Worm (Caenorhabditis elegans) whole organism, young adult: Measurements from ENCODE around the gene T05H10.1.

Source experiments
- B0035.1 ChIP-seq: sonication (generic microtip); optimal IDR thresholded peaks from 2 replicates; lab custom pipeline; 2016; ENCODE audit warnings: missing genetic modification characterization, mild to moderate bottlenecking, missing compliant biosample characterization, missing genotype, missing genetic modification reagents
- C06A6.2 ChIP-seq: fragments of 200-800 bp; sonication (Bioruptor generic); conservative IDR thresholded peaks from 2 replicates; pipeline ENCODE4 v1.3.6; 2022; ENCODE audit warnings: missing genetic modification characterization, missing compliant biosample characterization
- D2030.7 ChIP-seq: fragments of 200-800 bp; sonication (Bioruptor generic); IDR thresholded peaks from 2 replicates; pipeline ENCODE4 v1.3.6; 2022; ENCODE audit warnings: missing genetic modification reagents, missing genetic modification characterization, missing compliant biosample characterization
- F22D6.2 ChIP-seq: sonication (generic microtip); optimal IDR thresholded peaks from 2 replicates; lab custom pipeline; 2016; ENCODE audit warnings: mild to moderate bottlenecking, missing genetic modification characterization, missing compliant biosample characterization
- F23B12.7 ChIP-seq: sonication (generic microtip); optimal IDR thresholded peaks from 2 replicates; lab custom pipeline; 2017; ENCODE audit warnings: missing genetic modification characterization, mild to moderate bottlenecking, missing compliant biosample characterization, antibody characterized with exemption, moderate library complexity; ENCODE audit not compliant: insufficient read depth
- F33H1.4 ChIP-seq: fragments of 200-800 bp; sonication (Bioruptor generic); IDR thresholded peaks from 2 replicates; pipeline ENCODE4 v1.3.6; 2022; ENCODE audit warnings: missing genetic modification reagents, missing genetic modification characterization, missing compliant biosample characterization
- F39B2.1 ChIP-seq: fragments of 200-800 bp; sonication (Bioruptor generic); IDR thresholded peaks from 2 replicates; pipeline ENCODE4 v1.3.6; 2022; ENCODE audit warnings: missing genetic modification reagents, missing genetic modification characterization, missing compliant biosample characterization
- T07F8.4 ChIP-seq: sonication (generic microtip); optimal IDR thresholded peaks from 2 replicates; lab custom pipeline; 2016; ENCODE audit warnings: mild to moderate bottlenecking, missing genetic modification characterization, moderate library complexity, missing compliant biosample characterization
- T26A5.8 ChIP-seq: sonication (generic microtip); optimal IDR thresholded peaks from 2 replicates; lab custom pipeline; 2016; ENCODE audit warnings: missing genetic modification characterization, missing compliant biosample characterization
- Y56A3A.18 ChIP-seq: fragments of 200-800 bp; sonication (Bioruptor generic); IDR thresholded peaks from 2 replicates; pipeline ENCODE4 v1.3.6; 2022; ENCODE audit warnings: missing genetic modification reagents, missing genetic modification characterization, missing compliant biosample characterization
- Y67H2A.10 ChIP-seq: fragments of 200-800 bp; sonication (Bioruptor generic); conservative IDR thresholded peaks from 2 replicates; pipeline ENCODE4 v1.3.6; 2022; ENCODE audit warnings: missing genetic modification reagents, missing genetic modification characterization, missing compliant biosample characterization
- akir-1 ChIP-seq: fragments of 200-800 bp; sonication (Bioruptor generic); optimal IDR thresholded peaks from 2 replicates; lab custom pipeline; 2018; ENCODE audit warnings: mild to moderate bottlenecking, missing genetic modification characterization, moderate library complexity, missing compliant biosample characterization
- ama-1 ChIP-seq, 3 experiments: fragments of 150-350 bp in 1 of 3; sonication (generic microtip) in 2 of 3; optimal IDR thresholded peaks; 2 replicates each; lab custom pipeline; 2014 to 2018; ENCODE audit warnings: missing biosample characterization in 2 of 3, missing genetic modification characterization in 2 of 3, missing genetic modification reagents in 2 of 3
- aptf-3 ChIP-seq: fragments of 200-800 bp; sonication (Bioruptor generic); IDR thresholded peaks from 2 replicates; pipeline ENCODE4 v1.3.6; 2022; ENCODE audit warnings: missing genetic modification characterization, missing compliant biosample characterization
- attf-3 ChIP-seq: fragments of 200-800 bp; sonication (Bioruptor generic); conservative IDR thresholded peaks from 2 replicates; pipeline ENCODE4 v1.3.6; 2022; ENCODE audit warnings: missing genetic modification reagents, missing genetic modification characterization, missing compliant biosample characterization
- bed-1 ChIP-seq: fragments of 200-800 bp; sonication (Bioruptor generic); IDR thresholded peaks from 2 replicates; pipeline ENCODE4 v1.3.6; 2022; ENCODE audit warnings: missing genetic modification reagents, missing genetic modification characterization, missing compliant biosample characterization
- bed-2 ChIP-seq: fragments of 200-800 bp; sonication (Bioruptor generic); IDR thresholded peaks from 2 replicates; pipeline ENCODE4 v1.3.6; 2022; ENCODE audit warnings: missing genetic modification reagents, missing genetic modification characterization, missing compliant biosample characterization
- ccch-3 ChIP-seq: fragments of 200-800 bp; sonication (Bioruptor generic); optimal IDR thresholded peaks from 2 replicates; lab custom pipeline; 2018; ENCODE audit warnings: mild to moderate bottlenecking, missing genetic modification characterization, missing compliant biosample characterization
- ceh-100 ChIP-seq: fragments of 200-800 bp; sonication (Bioruptor generic); IDR thresholded peaks from 2 replicates; pipeline ENCODE4 v1.3.6; 2022; ENCODE audit warnings: missing genetic modification reagents, missing genetic modification characterization, missing compliant biosample characterization
- ceh-91 ChIP-seq: fragments of 200-800 bp; sonication (Bioruptor generic); IDR thresholded peaks from 2 replicates; pipeline ENCODE4 v1.3.6; 2022; ENCODE audit warnings: missing genetic modification reagents, missing genetic modification characterization, missing compliant biosample characterization
- chd-7 ChIP-seq: sonication (generic microtip); optimal IDR thresholded peaks from 2 replicates; lab custom pipeline; 2016; ENCODE audit warnings: mild to moderate bottlenecking, missing genetic modification characterization, moderate library complexity, missing compliant biosample characterization
- dox-1 ChIP-seq: fragments of 200-800 bp; sonication (Bioruptor generic); IDR thresholded peaks from 2 replicates; pipeline ENCODE4 v1.3.6; 2022; ENCODE audit warnings: missing genetic modification reagents, missing genetic modification characterization, missing compliant biosample characterization
- efl-1 ChIP-seq: fragments of 150-350 bp; optimal IDR thresholded peaks from 2 replicates; lab custom pipeline; 2014; ENCODE audit warnings: missing biosample characterization, missing genetic modification reagents, missing genetic modification characterization
- egl-44 ChIP-seq: fragments of 200-800 bp; sonication (Bioruptor generic); IDR thresholded peaks from 2 replicates; pipeline ENCODE4 v1.3.6; 2022; ENCODE audit warnings: missing genetic modification reagents, missing genetic modification characterization, missing compliant biosample characterization
- ekl-4 ChIP-seq: fragments of 200-800 bp; sonication (Bioruptor generic); IDR thresholded peaks from 2 replicates; pipeline ENCODE4 v1.3.6; 2022; ENCODE audit warnings: missing genetic modification reagents, missing genetic modification characterization, missing compliant biosample characterization
- ets-4 ChIP-seq: fragments of 200-800 bp; sonication (Bioruptor generic); optimal IDR thresholded peaks from 2 replicates; lab custom pipeline; 2018; ENCODE audit warnings: mild to moderate bottlenecking, missing genetic modification characterization, missing compliant biosample characterization
- fkh-3 ChIP-seq: sonication (generic microtip); optimal IDR thresholded peaks from 2 replicates; lab custom pipeline; 2016; ENCODE audit warnings: mild to moderate bottlenecking, missing genetic modification characterization, missing compliant biosample characterization
- gei-17 ChIP-seq: fragments of 200-800 bp; sonication (Bioruptor generic); optimal IDR thresholded peaks from 2 replicates; lab custom pipeline; 2018; ENCODE audit warnings: mild to moderate bottlenecking, missing genetic modification characterization, missing compliant biosample characterization
- hrde-1 ChIP-seq: sonication (generic microtip); optimal IDR thresholded peaks from 2 replicates; lab custom pipeline; 2016; ENCODE audit warnings: missing genetic modification characterization, mild to moderate bottlenecking, missing compliant biosample characterization, moderate library complexity, missing genotype, missing genetic modification reagents, borderline replicate concordance
- lin-26 ChIP-seq: fragments of 200-800 bp; sonication (Bioruptor generic); IDR thresholded peaks from 2 replicates; pipeline ENCODE4 v1.3.6; 2022; ENCODE audit warnings: missing genetic modification reagents, missing genetic modification characterization, missing compliant biosample characterization
- lin-54 ChIP-seq: fragments of 200-800 bp; sonication (Bioruptor generic); optimal IDR thresholded peaks from 2 replicates; lab custom pipeline; 2018; ENCODE audit warnings: mild to moderate bottlenecking, missing genetic modification characterization, missing compliant biosample characterization
- lir-1 ChIP-seq: fragments of 200-800 bp; sonication (Bioruptor generic); conservative IDR thresholded peaks from 2 replicates; pipeline ENCODE4 v1.3.6; 2022; ENCODE audit warnings: missing genetic modification reagents, missing genetic modification characterization, missing compliant biosample characterization
- lsy-27 ChIP-seq: sonication (generic microtip); optimal IDR thresholded peaks from 2 replicates; lab custom pipeline; 2017; ENCODE audit warnings: missing genetic modification characterization, mild to moderate bottlenecking, missing compliant biosample characterization, antibody characterized with exemption, missing genotype, borderline replicate concordance; ENCODE audit not compliant: insufficient read depth
- madf-6 ChIP-seq: fragments of 200-800 bp; sonication (Bioruptor generic); IDR thresholded peaks from 2 replicates; pipeline ENCODE4 v1.3.6; 2022; ENCODE audit warnings: missing genetic modification reagents, missing genetic modification characterization, missing compliant biosample characterization
- nfyb-1 ChIP-seq: fragments of 200-800 bp; sonication (Bioruptor generic); IDR thresholded peaks from 2 replicates; pipeline ENCODE4 v1.3.6; 2022; ENCODE audit warnings: missing genetic modification reagents, missing genetic modification characterization, missing compliant biosample characterization
- nhr-27 ChIP-seq: fragments of 200-800 bp; sonication (Bioruptor generic); optimal IDR thresholded peaks from 2 replicates; lab custom pipeline; 2018; ENCODE audit warnings: mild to moderate bottlenecking, missing genetic modification characterization, moderate library complexity, missing compliant biosample characterization
- nhr-80 ChIP-seq: sonication (generic microtip); optimal IDR thresholded peaks from 2 replicates; lab custom pipeline; 2016; ENCODE audit warnings: missing genetic modification characterization, missing compliant biosample characterization
- rpc-1 ChIP-seq, 2 experiments: fragments of 150-350 bp in 1 of 2; sonication (generic microtip) in 1 of 2; optimal IDR thresholded peaks; 2 replicates each; lab custom pipeline; 2014 to 2018; ENCODE audit warnings: missing biosample characterization in 1 of 2, missing genetic modification characterization in 1 of 2, missing genetic modification reagents in 1 of 2, missing genotype in 1 of 2
- tlf-1 ChIP-seq: fragments of 200-800 bp; sonication (Bioruptor generic); optimal IDR thresholded peaks from 2 replicates; lab custom pipeline; 2018; ENCODE audit warnings: mild to moderate bottlenecking, missing genetic modification characterization, missing compliant biosample characterization
- unc-130 ChIP-seq: sonication (generic microtip); optimal IDR thresholded peaks from 2 replicates; lab custom pipeline; 2016; ENCODE audit warnings: missing genetic modification reagents, missing genetic modification characterization, missing compliant biosample characterization
- zfh-2 ChIP-seq: fragments of 200-800 bp; sonication (Bioruptor generic); conservative IDR thresholded peaks from 2 replicates; pipeline ENCODE4 v1.3.6; 2022; ENCODE audit warnings: missing genetic modification reagents, missing genetic modification characterization, missing compliant biosample characterization
- ztf-28 ChIP-seq: fragments of 200-800 bp; sonication (Bioruptor generic); IDR thresholded peaks from 2 replicates; pipeline ENCODE4 v1.3.6; 2022; ENCODE audit warnings: missing genetic modification reagents, missing genetic modification characterization, missing compliant biosample characterization
- ztf-3 ChIP-seq: fragments of 200-800 bp; sonication (Bioruptor generic); optimal IDR thresholded peaks from 2 replicates; lab custom pipeline; 2018; ENCODE audit warnings: mild to moderate bottlenecking, missing genetic modification characterization, missing compliant biosample characterization

Gene T05H10.1

DNA sequence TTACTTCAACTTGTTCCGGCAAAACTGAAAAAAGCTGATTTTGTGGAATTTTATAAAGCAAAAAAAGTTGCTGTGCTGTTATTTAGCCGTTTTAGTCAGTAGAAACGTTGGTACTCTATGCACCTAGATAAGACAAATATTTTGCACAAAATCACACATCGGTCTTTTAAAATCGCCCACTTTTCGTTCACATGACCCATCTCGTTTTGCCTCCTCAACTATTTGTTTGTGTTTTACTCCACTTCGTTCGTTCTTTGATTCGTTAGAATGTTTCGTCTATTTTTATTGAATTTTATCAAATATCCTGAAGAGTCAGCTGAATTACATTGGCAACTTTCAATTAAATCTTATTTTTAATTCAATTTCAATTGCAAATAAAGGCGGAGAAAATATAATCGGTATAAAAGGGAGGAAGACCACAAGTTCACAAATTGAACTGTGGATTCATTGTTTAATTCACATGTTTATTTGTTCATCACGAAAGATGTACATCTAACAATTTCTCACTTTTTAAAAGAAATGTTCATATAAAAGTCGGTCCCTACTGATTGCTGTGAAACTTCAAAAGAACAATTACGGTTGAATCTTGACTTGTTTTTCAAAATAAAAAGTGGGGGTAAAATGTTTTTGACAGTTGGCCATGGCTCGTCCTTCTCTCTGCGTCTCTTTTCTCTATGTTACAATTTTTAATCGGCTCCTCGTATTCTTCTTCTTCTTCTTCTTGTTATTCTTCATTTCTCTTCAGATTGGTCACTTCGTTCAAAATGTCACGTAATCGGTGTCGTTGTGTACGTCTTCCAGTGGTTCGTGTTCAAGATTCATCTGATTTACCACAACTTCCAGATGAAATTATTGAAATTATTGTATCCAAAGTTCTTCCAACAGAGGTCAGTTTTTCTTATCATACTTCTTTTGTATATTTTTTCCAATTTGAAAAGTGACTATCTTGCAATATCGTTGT, 30.0 kb upstream of the T05H10.1 start, which contains the start of gene DH11.2:
Gene DH11.2 (plus strand): TSS at position 746 of the 961 bp plus-strand sequence.
- TF ChIP-seq bed-2 (no peak), ekl-4 (GFP tag; lab: Robert Waterston, UW) (no peak), ztf-28 (GFP tag; lab: Robert Waterston, UW) (no peak), ama-1 (optimal IDR thresholded peaks at IDR 0.05; lab: Kevin White, UChicago) (peak; percentile 84), ama-1 (GFP tag; optimal IDR thresholded peaks at IDR 0.05; lab: Kevin White, UChicago) (no peak), Y67H2A.10 (GFP tag; lab: Robert Waterston, UW) (no peak), F33H1.4 (GFP tag; lab: Robert Waterston, UW) (no peak), bed-1 (GFP tag; lab: Robert Waterston, UW) (no peak), tlf-1 (GFP tag; lab: Kevin White, UChicago) (peak; percentile 15), lir-1 (GFP tag; lab: Robert Waterston, UW) (no peak), ztf-3 (GFP tag; lab: Kevin White, UChicago) (no peak), nhr-80 (tag; lab: Kevin White, UChicago) (peak; percentile 42), nfyb-1 (GFP tag; lab: Robert Waterston, UW) (no peak), unc-130 (GFP tag; lab: Kevin White, UChicago) (no peak), efl-1 (no peak), T07F8.4 (tag; lab: Kevin White, UChicago) (no peak), ceh-91 (GFP tag; lab: Robert Waterston, UW) (no peak)

- TF ChIP-seq F22D6.2 (tag; lab: Kevin White, UChicago) (no peak), Y56A3A.18 (GFP tag; lab: Robert Waterston, UW) (peak; percentile 63; the same call in 1 of the 2 replicates), aptf-3 (GFP tag; lab: Robert Waterston, UW) (no peak), F23B12.7 (tag; lab: Kevin White, UChicago) (no peak), rpc-1 (optimal IDR thresholded peaks at IDR 0.05; lab: Kevin White, UChicago) (no peak), rpc-1 (tag; optimal IDR thresholded peaks at IDR 0.05; lab: Kevin White, UChicago) (no peak), gei-17 (GFP tag; lab: Kevin White, UChicago) (no peak), dox-1 (GFP tag; lab: Robert Waterston, UW) (peak; percentile 88), D2030.7 (GFP tag; lab: Robert Waterston, UW) (peak; percentile 92), lir-1 (GFP tag; lab: Robert Waterston, UW) (peak; percentile 50; the same call in 1 of the 2 replicates), madf-6 (peak; percentile 97), fkh-3 (tag; lab: Kevin White, UChicago) (no peak), zfh-2 (GFP tag; lab: Robert Waterston, UW) (no peak), akir-1 (GFP tag; lab: Kevin White, UChicago) (no peak), F39B2.1 (GFP tag; lab: Robert Waterston, UW) (no peak), T26A5.8 (no peak), unc-130 (GFP tag; lab: Kevin White, UChicago) (peak; percentile 74), ets-4 (GFP tag; lab: Kevin White, UChicago) (no peak), lin-54 (peak; percentile 72), B0035.1 (tag; lab: Kevin White, UChicago) (peak; percentile 4), nhr-27 (no peak), ztf-28 (GFP tag; lab: Robert Waterston, UW) (0 out of 2 replicates have a peak, but pooled peaks have one; percentile 29), egl-44 (GFP tag; lab: Robert Waterston, UW) (0 out of 2 replicates have a peak, but pooled peaks have one; percentile 14), lsy-27 (tag; lab: Kevin White, UChicago) (no peak), chd-7 (tag; lab: Kevin White, UChicago) (no peak), lin-26 (GFP tag; lab: Robert Waterston, UW) (no peak), hrde-1 (peak; percentile 39), ceh-100 (peak; percentile 39; the same call in 1 of the 2 replicates), ccch-3 (GFP tag; lab: Kevin White, UChicago) (no peak), attf-3 (GFP tag; lab: Robert Waterston, UW) (0 out of 2 replicates have a peak, but pooled peaks have one; percentile 41), ztf-3 (GFP tag; lab: Kevin White, UChicago) (no peak), C06A6.2 (GFP tag; lab: Robert Waterston, UW) (no peak)
These were observed 26.9 kb upstream of the T05H10.1 start for ce11 chrII:8015483-8015938.
